Fruit fly (Drosophila melanogaster) whole organism, pupa: ENCODE results near the gene TTLL4B.

ENCODE experiments used
- CG10348 ChIP-seq: fragments of 200-800 bp; sonication (Bioruptor generic); IDR thresholded peaks from 2 replicates; pipeline ENCODE4 v1.3.6; 2022; ENCODE audit warnings: missing biosample characterization, missing genetic modification characterization
- CG12605 ChIP-seq: fragments of 200-800 bp; sonication (Bioruptor generic); IDR thresholded peaks from 2 replicates; pipeline ENCODE4 v1.3.6; 2022; ENCODE audit warnings: missing biosample characterization, missing genetic modification characterization
- CG13204 ChIP-seq: fragments of 200-800 bp; sonication (Bioruptor generic); optimal IDR thresholded peaks from 2 replicates; lab custom pipeline; 2018; ENCODE audit warnings: missing biosample characterization, mild to moderate bottlenecking, missing genetic modification characterization, moderate library complexity
- CG14655 ChIP-seq: fragments of 200-800 bp; sonication (Bioruptor generic); optimal IDR thresholded peaks from 3 replicates; lab custom pipeline; 2017; ENCODE audit warnings: mild to moderate bottlenecking, missing biosample characterization, missing genetic modification reagents, missing genetic modification characterization
- CG15710 ChIP-seq: fragments of 200-800 bp; sonication (Bioruptor generic); optimal IDR thresholded peaks from 2 replicates; lab custom pipeline; 2018; ENCODE audit warnings: missing biosample characterization, mild to moderate bottlenecking, missing genetic modification characterization, moderate library complexity
- CG17806 ChIP-seq: fragments of 200-800 bp; sonication (Bioruptor generic); optimal IDR thresholded peaks from 2 replicates; lab custom pipeline; 2018; ENCODE audit warnings: missing biosample characterization, mild to moderate bottlenecking, missing genetic modification characterization, moderate library complexity
- CG32121 ChIP-seq: fragments of 200-800 bp; sonication (Bioruptor generic); IDR thresholded peaks from 2 replicates; pipeline ENCODE4 v1.3.6; 2022; ENCODE audit warnings: missing biosample characterization, missing genetic modification characterization
- CG34367 ChIP-seq: fragments of 200-800 bp; sonication (Bioruptor generic); optimal IDR thresholded peaks from 2 replicates; lab custom pipeline; 2018; ENCODE audit warnings: missing biosample characterization, mild to moderate bottlenecking, missing genetic modification characterization
- CG4496 ChIP-seq: fragments of 200-800 bp; sonication (Bioruptor generic); IDR thresholded peaks from 3 replicates; pipeline ENCODE4 v1.3.6; 2022; ENCODE audit warnings: missing biosample characterization, missing genetic modification characterization
- CG8159 ChIP-seq: fragments of 200-800 bp; sonication (Bioruptor generic); optimal IDR thresholded peaks from 3 replicates; lab custom pipeline; 2018; ENCODE audit warnings: missing biosample characterization, mild to moderate bottlenecking, missing genetic modification characterization, moderate library complexity
- CG8301 ChIP-seq: fragments of 200-800 bp; sonication (Bioruptor generic); optimal IDR thresholded peaks from 2 replicates; lab custom pipeline; 2018; ENCODE audit warnings: missing biosample characterization, mild to moderate bottlenecking, missing genetic modification characterization
- CG9948 ChIP-seq: fragments of 200-800 bp; sonication (Bioruptor generic); optimal IDR thresholded peaks from 2 replicates; lab custom pipeline; 2018; ENCODE audit warnings: missing biosample characterization, mild to moderate bottlenecking, missing genetic modification characterization, moderate library complexity
- D1 ChIP-seq: fragments of 200-800 bp; sonication (Bioruptor generic); optimal IDR thresholded peaks from 2 replicates; lab custom pipeline; 2018; ENCODE audit warnings: missing biosample characterization, mild to moderate bottlenecking, missing genetic modification characterization, moderate library complexity
- EcR ChIP-seq: fragments of 200-800 bp; sonication (Bioruptor generic); optimal IDR thresholded peaks from 3 replicates; lab custom pipeline; 2019; ENCODE audit warnings: missing biosample characterization, missing genetic modification characterization, mild to moderate bottlenecking, moderate library complexity, missing genetic modification reagents
- Ets98B ChIP-seq: fragments of 200-800 bp; sonication (Bioruptor generic); IDR thresholded peaks from 2 replicates; pipeline ENCODE4 v1.3.6; 2022; ENCODE audit warnings: missing biosample characterization, missing genetic modification characterization
- Pif1A ChIP-seq: fragments of 200-800 bp; sonication (Bioruptor generic); optimal IDR thresholded peaks from 3 replicates; lab custom pipeline; 2016; ENCODE audit warnings: missing biosample characterization, missing genetic modification characterization
- Pif1B ChIP-seq: fragments of 200-800 bp; sonication (Bioruptor generic); optimal IDR thresholded peaks from 3 replicates; lab custom pipeline; 2016; ENCODE audit warnings: missing biosample characterization, missing genetic modification characterization
- Snoo ChIP-seq: fragments of 200-800 bp; sonication (Bioruptor generic); optimal IDR thresholded peaks from 3 replicates; lab custom pipeline; 2017; ENCODE audit warnings: missing biosample characterization, mild to moderate bottlenecking, missing genetic modification characterization, inconsistent platforms
- fd96Ca ChIP-seq: fragments of 200-800 bp; sonication (Bioruptor generic); IDR thresholded peaks from 3 replicates; pipeline ENCODE4 v1.3.6; 2022; ENCODE audit warnings: missing biosample characterization, missing genetic modification characterization
- gl ChIP-seq: fragments of 200-800 bp; sonication (Bioruptor generic); optimal IDR thresholded peaks from 2 replicates; lab custom pipeline; 2018; ENCODE audit warnings: missing biosample characterization, mild to moderate bottlenecking, missing genetic modification characterization
- rn ChIP-seq: fragments of 200-800 bp; sonication (Bioruptor generic); IDR thresholded peaks from 2 replicates; pipeline ENCODE4 v1.3.6; 2022; ENCODE audit warnings: missing biosample characterization, missing genetic modification characterization

Gene TTLL4B

dm6 chr2L:3835221-3835620 lies 27.2 kb upstream of the TTLL4B start:
- no peak for TF ChIP-seq CG14655 (GFP tag; lab: Kevin White, UChicago)
- TF ChIP-seq CG8159 (tag; lab: Kevin White, UChicago) = no peak
- TF ChIP-seq CG4496 (GFP tag; lab: Robert Waterston, UW) = no peak
- TF ChIP-seq CG32121 (GFP tag; lab: Robert Waterston, UW) = no peak
- TF ChIP-seq Pif1A (GFP tag; lab: Kevin White, UChicago) = no peak
- no peak for TF ChIP-seq D1 (tag; lab: Kevin White, UChicago)
- no peak for TF ChIP-seq CG9948
- no peak for TF ChIP-seq CG12605
- TF ChIP-seq Ets98B = peak; percentile 15; the same call in 1 of the 2 replicates
- 0 out of 3 replicates have a peak, but pooled peaks have one; percentile 27 for TF ChIP-seq fd96Ca
- TF ChIP-seq CG8301 (tag; lab: Kevin White, UChicago) = no peak
- TF ChIP-seq CG34367 (tag; lab: Kevin White, UChicago) = no peak
- no peak for TF ChIP-seq CG17806 (tag; lab: Kevin White, UChicago)
- no peak for TF ChIP-seq Pif1B (GFP tag; lab: Kevin White, UChicago)
- TF ChIP-seq EcR (GFP tag; lab: Kevin White, UChicago) = no peak
- no peak for TF ChIP-seq CG10348 (GFP tag; lab: Robert Waterston, UW)

dm6 chr2L:3836440-3836890 lies 26.0 kb upstream of the TTLL4B start, which contains the start of gene slp2:
Gene slp2, plus strand, starts transcription at chr2L:3836840.
- TF ChIP-seq CG12605 (no peak), CG8159 (tag; lab: Kevin White, UChicago) (peak; percentile 34), CG32121 (GFP tag; lab: Robert Waterston, UW) (peak; percentile 28; the same call in 1 of the 2 replicates)

dm6 chr2L:3840975-3841374 lies 21.5 kb upstream of the TTLL4B start:
- peak; percentile 12 for TF ChIP-seq CG9948
- TF ChIP-seq Pif1A (GFP tag; lab: Kevin White, UChicago) = no peak
- peak; percentile 27 for TF ChIP-seq CG15710 (tag; lab: Kevin White, UChicago)
- peak; percentile 1 for TF ChIP-seq CG34367 (tag; lab: Kevin White, UChicago)
- peak; percentile 10 for TF ChIP-seq CG17806 (tag; lab: Kevin White, UChicago)
- no peak for TF ChIP-seq Ets98B
- TF ChIP-seq CG13204 (GFP tag; lab: Kevin White, UChicago) = no peak
- TF ChIP-seq CG8159 (tag; lab: Kevin White, UChicago) = peak; percentile 28
- no peak for TF ChIP-seq CG12605
- TF ChIP-seq CG10348 (GFP tag; lab: Robert Waterston, UW) = no peak

dm6 chr2L:3844135-3844534 lies 18.3 kb upstream of the TTLL4B start:
- TF ChIP-seq CG15710 (tag; lab: Kevin White, UChicago) (peak; percentile 16), CG14655 (GFP tag; lab: Kevin White, UChicago) (no peak), CG12605 (0 out of 2 replicates have a peak, but pooled peaks have one; percentile 13)

dm6 chr2L:3844898-3845713 lies 17.4 kb upstream of the TTLL4B start:
- TF ChIP-seq CG8159 (tag; lab: Kevin White, UChicago) = peak; percentile 1
- TF ChIP-seq CG8301 (tag; lab: Kevin White, UChicago) = no peak
- TF ChIP-seq, all 21 proteins: peak for 1

dm6 chr2L:3846520-3846919 lies 15.9 kb upstream of the TTLL4B start:
- no peak for TF ChIP-seq CG8301 (tag; lab: Kevin White, UChicago)
- no peak for TF ChIP-seq CG17806 (tag; lab: Kevin White, UChicago)
- no peak for TF ChIP-seq CG34367 (tag; lab: Kevin White, UChicago)
- TF ChIP-seq Pif1A (GFP tag; lab: Kevin White, UChicago) = no peak
- TF ChIP-seq CG9948 = no peak
- no peak for TF ChIP-seq CG32121 (GFP tag; lab: Robert Waterston, UW)
- no peak for TF ChIP-seq CG14655 (GFP tag; lab: Kevin White, UChicago)
- TF ChIP-seq CG12605 = no peak
- TF ChIP-seq Pif1B (GFP tag; lab: Kevin White, UChicago) = no peak
- TF ChIP-seq CG8159 (tag; lab: Kevin White, UChicago) = no peak
- TF ChIP-seq CG13204 (GFP tag; lab: Kevin White, UChicago) = no peak
- no peak for TF ChIP-seq Snoo (tag; lab: Kevin White, UChicago)
- TF ChIP-seq CG10348 (GFP tag; lab: Robert Waterston, UW) = no peak
- TF ChIP-seq fd96Ca = no peak
- TF ChIP-seq D1 (tag; lab: Kevin White, UChicago) = no peak
- no peak for TF ChIP-seq CG4496 (GFP tag; lab: Robert Waterston, UW)
- TF ChIP-seq Ets98B = no peak
- no peak for TF ChIP-seq gl
- no peak for TF ChIP-seq CG15710 (tag; lab: Kevin White, UChicago)
- TF ChIP-seq rn (GFP tag; lab: Robert Waterston, UW) = no peak
